Worm (Caenorhabditis elegans) whole organism, midembryonic: ENCODE data around the gene F53F4.11.

Source experiments
- T22C8.4 ChIP-seq: fragments of 200-800 bp; sonication (Bioruptor generic); IDR thresholded peaks from 2 replicates; pipeline ENCODE4 v1.3.6; 2022; ENCODE audit warnings: missing genetic modification characterization, missing compliant biosample characterization
- cog-1 ChIP-seq: sonication (generic microtip); optimal IDR thresholded peaks from 2 replicates; lab custom pipeline; 2016; ENCODE audit warnings: missing genetic modification characterization, missing compliant biosample characterization
- flt-1 ChIP-seq: fragments of 200-800 bp; sonication (Bioruptor generic); IDR thresholded peaks from 2 replicates; pipeline ENCODE4 v1.3.6; 2022; ENCODE audit warnings: missing genetic modification characterization, missing compliant biosample characterization
- klf-2 ChIP-seq: fragments of 200-800 bp; sonication (Bioruptor generic); conservative IDR thresholded peaks from 2 replicates; pipeline ENCODE4 v1.3.6; 2022; ENCODE audit warnings: missing genetic modification reagents, missing genetic modification characterization, missing compliant biosample characterization
- med-1 ChIP-seq: sonication (generic microtip); optimal IDR thresholded peaks from 2 replicates; lab custom pipeline; 2017; ENCODE audit warnings: missing genetic modification characterization, mild to moderate bottlenecking, missing compliant biosample characterization, antibody characterized with exemption, missing genetic modification reagents; ENCODE audit not compliant: insufficient read depth
- ref-1 ChIP-seq: fragments of 200-800 bp; sonication (Bioruptor generic); conservative IDR thresholded peaks from 2 replicates; pipeline ENCODE4 v1.3.6; 2022; ENCODE audit warnings: missing genetic modification reagents, missing genetic modification characterization, missing compliant biosample characterization
- tab-1 ChIP-seq: fragments of 200-800 bp; sonication (Bioruptor generic); IDR thresholded peaks from 2 replicates; pipeline ENCODE4 v1.3.6; 2022; ENCODE audit warnings: missing genetic modification characterization, missing compliant biosample characterization
- ztf-23 ChIP-seq: fragments of 200-800 bp; sonication (Bioruptor generic); IDR thresholded peaks from 2 replicates; pipeline ENCODE4 v1.3.6; 2022; ENCODE audit warnings: missing genetic modification reagents, missing genetic modification characterization, missing compliant biosample characterization
- ztf-29 ChIP-seq: fragments of 200-800 bp; sonication (Bioruptor generic); IDR thresholded peaks from 2 replicates; pipeline ENCODE4 v1.3.6; 2022; ENCODE audit warnings: missing genetic modification reagents, missing genetic modification characterization, missing compliant biosample characterization

Gene F53F4.11

DNA sequence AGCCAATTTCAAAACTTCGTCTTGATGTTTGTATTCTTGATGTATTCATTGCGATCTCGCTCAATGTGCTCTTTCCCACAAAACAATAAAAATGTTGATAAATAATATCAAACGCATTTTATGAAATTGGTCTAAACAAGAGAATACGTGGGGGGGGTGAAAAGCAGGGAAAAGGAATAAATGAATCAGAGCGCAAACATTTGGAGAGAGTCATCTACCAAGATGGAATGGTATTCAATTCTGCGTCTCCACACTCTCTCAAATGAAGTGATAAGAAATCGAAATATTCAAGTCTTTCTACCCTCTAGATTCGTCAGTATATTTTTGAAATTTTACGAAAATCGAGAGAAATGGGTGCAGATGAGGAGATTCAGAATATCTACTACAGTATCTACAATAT is 43.6 kb downstream of the F53F4.11 start, which contains the start of gene C50B8.5:
C50B8.5 (plus strand) TSS at position 273 of the 400 bp plus-strand sequence.
- TF ChIP-seq med-1 (GFP tag; lab: Kevin White, UChicago) (no peak), T22C8.4 (GFP tag; lab: Robert Waterston, UW) (no peak), klf-2 (GFP tag; lab: Robert Waterston, UW) (no peak), ref-1 (GFP tag; lab: Robert Waterston, UW) (no peak), tab-1 (GFP tag; lab: Robert Waterston, UW) (no peak), ztf-29 (GFP tag; lab: Robert Waterston, UW) (no peak), cog-1 (no peak), flt-1 (GFP tag; lab: Robert Waterston, UW) (no peak), ztf-23 (GFP tag; lab: Robert Waterston, UW) (no peak)

DNA sequence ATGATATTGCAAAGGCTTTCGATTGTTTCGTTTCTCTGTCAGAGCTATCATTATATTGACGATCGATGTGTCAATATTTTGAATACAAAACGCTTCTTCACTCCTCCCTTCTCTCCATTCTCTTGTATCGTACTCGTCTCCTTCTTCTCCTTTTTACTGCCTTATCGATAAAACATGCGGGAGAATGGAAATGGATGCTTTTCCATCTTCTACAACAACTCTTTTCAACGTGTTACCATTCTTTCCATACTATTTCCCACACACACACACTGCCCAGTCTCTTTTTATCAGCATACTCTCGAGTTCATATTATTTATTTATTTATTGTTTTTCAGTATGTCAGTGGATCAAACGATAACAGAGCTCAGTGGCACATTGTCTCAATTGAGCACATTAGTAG is 45.7 kb downstream of the F53F4.11 start, which contains the start of gene C50B8.6:
C50B8.6 (plus strand) TSS at position 336 of the 400 bp plus-strand sequence.
- no peak for TF ChIP-seq flt-1 (GFP tag; lab: Robert Waterston, UW)
- no peak for TF ChIP-seq klf-2 (GFP tag; lab: Robert Waterston, UW)
- TF ChIP-seq med-1 (GFP tag; lab: Kevin White, UChicago), result no peak
- no peak for TF ChIP-seq ztf-23 (GFP tag; lab: Robert Waterston, UW)
- TF ChIP-seq cog-1, result no peak
- TF ChIP-seq ztf-29 (GFP tag; lab: Robert Waterston, UW), result no peak
- TF ChIP-seq ref-1 (GFP tag; lab: Robert Waterston, UW), result no peak
- TF ChIP-seq T22C8.4 (GFP tag; lab: Robert Waterston, UW), result no peak
- no peak for TF ChIP-seq tab-1 (GFP tag; lab: Robert Waterston, UW)

DNA sequence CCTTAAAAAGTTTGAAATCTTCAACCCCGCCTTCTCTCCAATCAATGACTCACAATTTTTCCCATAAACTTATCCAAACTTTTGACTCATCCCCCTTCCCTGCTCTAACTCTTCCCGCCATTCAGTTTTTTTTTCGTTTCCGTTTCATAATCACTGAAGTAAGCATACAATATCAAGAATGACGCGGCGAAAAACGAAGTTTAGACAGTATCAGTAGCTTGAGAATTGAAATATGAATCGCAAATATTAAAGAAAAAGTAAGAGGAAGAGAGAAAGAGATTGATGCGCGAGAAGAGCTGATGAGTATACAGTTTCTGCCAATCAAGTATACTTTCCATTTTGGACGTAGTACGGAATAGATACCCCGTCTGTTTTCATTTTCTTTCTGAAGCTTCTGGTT is 46.9 kb downstream of the F53F4.11 start:
- TF ChIP-seq med-1 (GFP tag; lab: Kevin White, UChicago) (no peak), klf-2 (GFP tag; lab: Robert Waterston, UW) (no peak)

- no peak for TF ChIP-seq cog-1
- TF ChIP-seq T22C8.4 (GFP tag; lab: Robert Waterston, UW), result no peak
- no peak for TF ChIP-seq ztf-29 (GFP tag; lab: Robert Waterston, UW)
- TF ChIP-seq ref-1 (GFP tag; lab: Robert Waterston, UW), result no peak
- no peak for TF ChIP-seq flt-1 (GFP tag; lab: Robert Waterston, UW)
- TF ChIP-seq ztf-23 (GFP tag; lab: Robert Waterston, UW), result no peak
- no peak for TF ChIP-seq med-1 (GFP tag; lab: Kevin White, UChicago)
- no peak for TF ChIP-seq klf-2 (GFP tag; lab: Robert Waterston, UW)
- TF ChIP-seq tab-1 (GFP tag; lab: Robert Waterston, UW), result no peak
These were observed 47.5 kb downstream of the F53F4.11 start for ce11 chrV:13576828-13577227.

ce11 chrV:13575866-13576265 is 48.5 kb downstream of the F53F4.11 start:
- TF ChIP-seq ztf-23 (GFP tag; lab: Robert Waterston, UW) (peak; percentile 43; the same call in 1 of the 2 replicates), med-1 (GFP tag; lab: Kevin White, UChicago) (no peak)
